Worm (Caenorhabditis elegans) whole organism, L4 larva: ENCODE data around the gene R12B2.3.

ENCODE experiments used
- D1046.2 ChIP-seq: fragments of 200-800 bp; sonication (Bioruptor generic); IDR thresholded peaks from 2 replicates; pipeline ENCODE4 v1.3.6; 2022; ENCODE audit warnings: missing genetic modification characterization, missing compliant biosample characterization
- F10B5.3 ChIP-seq: sonication (generic microtip); optimal IDR thresholded peaks from 2 replicates; lab custom pipeline; 2016; ENCODE audit warnings: mild to moderate bottlenecking, missing genetic modification characterization, missing compliant biosample characterization
- F26F4.8 ChIP-seq: fragments of 200-800 bp; sonication (Bioruptor generic); conservative IDR thresholded peaks from 2 replicates; pipeline ENCODE4 v1.3.6; 2022; ENCODE audit warnings: missing genetic modification characterization, missing compliant biosample characterization
- F37D6.2 ChIP-seq: sonication (generic microtip); optimal IDR thresholded peaks from 2 replicates; lab custom pipeline; 2016; ENCODE audit warnings: mild to moderate bottlenecking, missing genetic modification characterization, missing compliant biosample characterization
- R02D3.7 ChIP-seq: fragments of 150-350 bp; sonication (generic microtip); optimal IDR thresholded peaks from 3 replicates; lab custom pipeline; 2014; ENCODE audit warnings: missing biosample characterization, missing genetic modification characterization
- T20F7.1 ChIP-seq: fragments of 200-800 bp; sonication (Bioruptor generic); optimal IDR thresholded peaks from 2 replicates; lab custom pipeline; 2018; ENCODE audit warnings: mild to moderate bottlenecking, missing genetic modification characterization, missing compliant biosample characterization
- T26A8.4 ChIP-seq: fragments of 200-800 bp; sonication (Bioruptor generic); IDR thresholded peaks from 2 replicates; pipeline ENCODE4 v1.3.6; 2022; ENCODE audit warnings: missing genetic modification characterization, missing compliant biosample characterization
- Y48G9A.11 ChIP-seq: fragments of 200-800 bp; sonication (Bioruptor generic); IDR thresholded peaks from 2 replicates; pipeline ENCODE4 v1.3.6; 2022; ENCODE audit warnings: missing genetic modification reagents, missing genetic modification characterization, missing compliant biosample characterization
- Y5F2A.4 ChIP-seq: fragments of 200-800 bp; sonication (Bioruptor generic); optimal IDR thresholded peaks from 2 replicates; lab custom pipeline; 2018; ENCODE audit warnings: mild to moderate bottlenecking, missing genetic modification characterization, missing compliant biosample characterization
- Y75B8A.6 ChIP-seq: fragments of 200-800 bp; sonication (Bioruptor generic); IDR thresholded peaks from 2 replicates; pipeline ENCODE4 v1.3.6; 2022; ENCODE audit warnings: missing genetic modification reagents, missing genetic modification characterization, missing compliant biosample characterization
- arid-1 ChIP-seq: fragments of 200-800 bp; sonication (Bioruptor generic); conservative IDR thresholded peaks from 2 replicates; pipeline ENCODE4 v1.3.6; 2022; ENCODE audit warnings: missing genetic modification reagents, missing genetic modification characterization, missing compliant biosample characterization
- attf-4 ChIP-seq: sonication (generic microtip); optimal IDR thresholded peaks from 3 replicates; lab custom pipeline; 2017; ENCODE audit warnings: missing biosample characterization, missing genetic modification characterization
- ceh-32 ChIP-seq: sonication (generic microtip); optimal IDR thresholded peaks from 2 replicates; lab custom pipeline; 2016; ENCODE audit warnings: mild to moderate bottlenecking, missing genetic modification characterization, missing compliant biosample characterization; ENCODE audit not compliant: poor library complexity
- ceh-82 ChIP-seq: sonication (generic microtip); optimal IDR thresholded peaks from 2 replicates; lab custom pipeline; 2017; ENCODE audit warnings: missing biosample characterization, missing genetic modification characterization
- ctbp-1 ChIP-seq: fragments of 200-800 bp; sonication (Bioruptor generic); IDR thresholded peaks from 2 replicates; pipeline ENCODE4 v1.3.6; 2022; ENCODE audit warnings: missing genetic modification reagents, missing genetic modification characterization, missing compliant biosample characterization
- dmd-6 ChIP-seq: fragments of 200-800 bp; sonication (Bioruptor generic); IDR thresholded peaks from 2 replicates; pipeline ENCODE4 v1.3.6; 2022; ENCODE audit warnings: missing genetic modification reagents, missing genetic modification characterization, missing compliant biosample characterization
- dmd-8 ChIP-seq: fragments of 200-800 bp; sonication (Bioruptor generic); IDR thresholded peaks from 2 replicates; pipeline ENCODE4 v1.3.6; 2022; ENCODE audit warnings: missing genetic modification characterization, missing compliant biosample characterization
- dmd-9 ChIP-seq: fragments of 200-800 bp; sonication (Bioruptor generic); IDR thresholded peaks from 2 replicates; pipeline ENCODE4 v1.3.6; 2022; ENCODE audit warnings: missing genetic modification reagents, missing genetic modification characterization, missing compliant biosample characterization
- dpl-1 ChIP-seq: fragments of 150-350 bp; optimal IDR thresholded peaks from 2 replicates; lab custom pipeline; 2014; ENCODE audit warnings: missing biosample characterization, missing genetic modification reagents, missing genetic modification characterization
- duxl-1 ChIP-seq: sonication (generic microtip); optimal IDR thresholded peaks from 2 replicates; lab custom pipeline; 2016; ENCODE audit warnings: mild to moderate bottlenecking, missing genetic modification characterization, moderate library complexity, missing compliant biosample characterization; ENCODE audit not compliant: poor library complexity
- dve-1 ChIP-seq: sonication (generic microtip); optimal IDR thresholded peaks from 2 replicates; lab custom pipeline; 2017; ENCODE audit warnings: antibody characterized with exemption, mild to moderate bottlenecking, missing genetic modification characterization, missing compliant biosample characterization; ENCODE audit not compliant: insufficient read depth
- egl-27 ChIP-seq: sonication (generic microtip); optimal IDR thresholded peaks from 3 replicates; lab custom pipeline; 2017; ENCODE audit warnings: missing biosample characterization, missing genetic modification reagents, missing genetic modification characterization
- egl-43 ChIP-seq: fragments of 200-800 bp; sonication (Bioruptor generic); IDR thresholded peaks from 2 replicates; pipeline ENCODE4 v1.3.6; 2022; ENCODE audit warnings: missing genetic modification reagents, missing genetic modification characterization, missing compliant biosample characterization
- fkh-10 ChIP-seq: fragments of 150-350 bp; optimal IDR thresholded peaks from 2 replicates; lab custom pipeline; 2014; ENCODE audit warnings: missing biosample characterization, missing genetic modification reagents, missing genetic modification characterization
- fos-1 ChIP-seq: fragments of 150-350 bp; optimal IDR thresholded peaks from 2 replicates; lab custom pipeline; 2014; ENCODE audit warnings: missing biosample characterization, missing genetic modification characterization
- gei-8 ChIP-seq: fragments of 200-800 bp; sonication (Bioruptor generic); optimal IDR thresholded peaks from 2 replicates; lab custom pipeline; 2018; ENCODE audit warnings: mild to moderate bottlenecking, missing genetic modification characterization, missing compliant biosample characterization
- hlh-30 ChIP-seq: sonication (generic microtip); optimal IDR thresholded peaks from 2 replicates; lab custom pipeline; 2017; ENCODE audit warnings: antibody characterized with exemption, mild to moderate bottlenecking, missing genetic modification characterization, missing compliant biosample characterization; ENCODE audit not compliant: insufficient read depth
- jun-1 ChIP-seq: fragments of 150-350 bp; optimal IDR thresholded peaks from 2 replicates; lab custom pipeline; 2014; ENCODE audit warnings: missing biosample characterization, missing genetic modification reagents, missing genetic modification characterization
- lim-7 ChIP-seq: fragments of 200-800 bp; sonication (Bioruptor generic); IDR thresholded peaks from 2 replicates; pipeline ENCODE4 v1.3.6; 2022; ENCODE audit warnings: missing genetic modification characterization, missing compliant biosample characterization
- lin-1 ChIP-seq: fragments of 200-800 bp; sonication (Bioruptor generic); IDR thresholded peaks from 2 replicates; pipeline ENCODE4 v1.3.6; 2022; ENCODE audit warnings: missing genetic modification reagents, missing genetic modification characterization, missing compliant biosample characterization
- lin-13 ChIP-seq: fragments of 150-350 bp; optimal IDR thresholded peaks from 2 replicates; lab custom pipeline; 2014; ENCODE audit warnings: missing biosample characterization, missing genetic modification reagents, missing genetic modification characterization
- lin-15B ChIP-seq: fragments of 150-350 bp; sonication (generic microtip); optimal IDR thresholded peaks from 3 replicates; lab custom pipeline; 2014; ENCODE audit warnings: missing biosample characterization, missing genetic modification characterization
- lir-3 ChIP-seq: sonication (generic microtip); optimal IDR thresholded peaks from 2 replicates; lab custom pipeline; 2016; ENCODE audit warnings: mild to moderate bottlenecking, missing genetic modification characterization, missing compliant biosample characterization
- madf-5 ChIP-seq, 2 experiments: fragments of 200-800 bp; sonication (Bioruptor generic); IDR thresholded peaks; 2 replicates each; pipeline ENCODE4 v1.3.6; 2022; ENCODE audit warnings: missing compliant biosample characterization in 2 of 2, missing genetic modification characterization in 2 of 2
- madf-9 ChIP-seq: fragments of 200-800 bp; sonication (Bioruptor generic); conservative IDR thresholded peaks from 2 replicates; pipeline ENCODE4 v1.3.6; 2022; ENCODE audit warnings: missing genetic modification reagents, missing genetic modification characterization, missing compliant biosample characterization
- nhr-10 ChIP-seq: fragments of 150-350 bp; optimal IDR thresholded peaks from 2 replicates; lab custom pipeline; 2014; ENCODE audit warnings: missing biosample characterization, missing genetic modification characterization
- nhr-102 ChIP-seq: sonication (generic microtip); optimal IDR thresholded peaks from 2 replicates; lab custom pipeline; 2016; ENCODE audit warnings: mild to moderate bottlenecking, missing genetic modification characterization, moderate library complexity, missing compliant biosample characterization
- nhr-237 ChIP-seq: sonication (generic microtip); optimal IDR thresholded peaks from 2 replicates; lab custom pipeline; 2017; ENCODE audit warnings: missing biosample characterization, missing genetic modification characterization
- nhr-28 ChIP-seq: fragments of 150-350 bp; optimal IDR thresholded peaks from 2 replicates; lab custom pipeline; 2014; ENCODE audit warnings: missing biosample characterization, missing genetic modification characterization
- nhr-48 ChIP-seq: sonication (generic microtip); optimal IDR thresholded peaks from 2 replicates; lab custom pipeline; 2016; ENCODE audit warnings: mild to moderate bottlenecking, missing genetic modification characterization, missing compliant biosample characterization
- nhr-76 ChIP-seq: fragments of 150-350 bp; optimal IDR thresholded peaks from 2 replicates; lab custom pipeline; 2014; ENCODE audit warnings: missing biosample characterization, missing genetic modification characterization
- php-3 ChIP-seq: fragments of 200-800 bp; sonication (Bioruptor generic); IDR thresholded peaks from 2 replicates; pipeline ENCODE4 v1.3.6; 2022; ENCODE audit warnings: missing genetic modification reagents, missing genetic modification characterization, missing compliant biosample characterization
- snpc-1.2 ChIP-seq: fragments of 200-800 bp; sonication (Bioruptor generic); IDR thresholded peaks from 2 replicates; pipeline ENCODE4 v1.3.6; 2022; ENCODE audit warnings: missing genetic modification reagents, missing genetic modification characterization, missing compliant biosample characterization
- spr-1 ChIP-seq: sonication (generic microtip); optimal IDR thresholded peaks from 2 replicates; lab custom pipeline; 2016; ENCODE audit warnings: mild to moderate bottlenecking, missing genetic modification characterization, missing compliant biosample characterization
- spr-3 ChIP-seq: fragments of 200-800 bp; sonication (Bioruptor generic); optimal IDR thresholded peaks from 2 replicates; lab custom pipeline; 2018; ENCODE audit warnings: mild to moderate bottlenecking, missing genetic modification characterization, missing compliant biosample characterization
- unc-130 ChIP-seq: sonication (generic microtip); optimal IDR thresholded peaks from 2 replicates; lab custom pipeline; 2016; ENCODE audit warnings: missing genetic modification reagents, missing genetic modification characterization, missing compliant biosample characterization
- vab-7 ChIP-seq: fragments of 200-800 bp; sonication (Bioruptor generic); IDR thresholded peaks from 2 replicates; pipeline ENCODE4 v1.3.6; 2022; ENCODE audit warnings: missing genetic modification reagents, missing genetic modification characterization, missing compliant biosample characterization

Gene R12B2.3

DNA sequence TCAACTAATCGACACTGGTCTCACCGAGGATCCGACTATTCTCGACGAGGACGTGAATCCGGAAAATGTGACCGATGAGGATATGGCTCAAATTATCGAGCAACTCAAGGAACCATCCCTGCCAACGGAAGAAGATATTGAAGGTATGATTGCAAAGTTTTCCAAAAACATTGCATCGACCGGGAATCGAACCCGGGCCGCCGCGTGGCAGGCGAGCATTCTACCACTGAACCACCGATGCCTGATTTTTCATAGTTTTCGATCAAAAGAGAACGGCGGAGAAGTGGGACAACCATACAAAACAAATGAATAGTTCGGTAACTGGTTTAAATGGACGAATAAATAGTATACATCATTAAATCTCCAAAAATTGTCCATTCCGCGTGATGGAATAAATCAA lies 43.5 kb upstream of the R12B2.3 start (continued):
- TF ChIP-seq D1046.2: 0 out of 2 replicates have a peak, but pooled peaks have one; percentile 70
- peak; percentile 62 for TF ChIP-seq vab-7
- TF ChIP-seq lin-13: no peak
- TF ChIP-seq arid-1: peak; percentile 10; the same call in 1 of the 2 replicates
- TF ChIP-seq spr-1 (tag; lab: Kevin White, UChicago): peak; percentile 11
- no peak for TF ChIP-seq spr-3
- no peak for TF ChIP-seq nhr-28 (tag; lab: Kevin White, UChicago)
- TF ChIP-seq egl-43 (GFP tag; lab: Robert Waterston, UW): peak; percentile 88
- TF ChIP-seq hlh-30 (tag; lab: Kevin White, UChicago): peak; percentile 47
- TF ChIP-seq dpl-1 (GFP tag; lab: Kevin White, UChicago): no peak

DNA sequence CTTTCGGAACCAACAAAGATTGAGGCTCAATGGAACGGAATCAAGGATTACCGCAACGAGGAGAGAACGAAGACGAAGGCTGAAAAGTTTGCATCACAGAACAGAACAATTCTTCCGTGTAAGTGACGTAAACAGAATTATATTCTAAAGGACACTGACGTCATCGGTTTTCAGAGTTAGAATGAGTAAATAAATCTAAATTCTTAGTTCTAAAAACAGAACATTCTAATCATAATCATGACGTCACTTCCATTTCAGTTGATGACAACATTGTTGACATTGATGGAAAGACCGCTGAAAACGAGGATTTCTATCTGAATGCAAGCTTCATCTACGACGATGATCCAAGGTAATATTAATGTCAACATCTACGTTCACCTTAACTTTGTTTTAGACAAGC lies 41.4 kb upstream of the R12B2.3 start:
- TF ChIP-seq jun-1 (tag; lab: Kevin White, UChicago) (no peak), lin-15B (no peak), fos-1 (tag; lab: Kevin White, UChicago) (no peak), F37D6.2 (no peak), duxl-1 (tag; lab: Kevin White, UChicago) (no peak), fkh-10 (GFP tag; lab: Kevin White, UChicago) (no peak), ceh-82 (no peak), R02D3.7 (tag; lab: Kevin White, UChicago) (no peak), Y75B8A.6 (GFP tag; lab: Robert Waterston, UW) (no peak), gei-8 (GFP tag; lab: Kevin White, UChicago) (no peak), madf-5 (GFP tag; IDR thresholded peaks at IDR 0.05; lab: Robert Waterston, UW) (no peak)

DNA sequence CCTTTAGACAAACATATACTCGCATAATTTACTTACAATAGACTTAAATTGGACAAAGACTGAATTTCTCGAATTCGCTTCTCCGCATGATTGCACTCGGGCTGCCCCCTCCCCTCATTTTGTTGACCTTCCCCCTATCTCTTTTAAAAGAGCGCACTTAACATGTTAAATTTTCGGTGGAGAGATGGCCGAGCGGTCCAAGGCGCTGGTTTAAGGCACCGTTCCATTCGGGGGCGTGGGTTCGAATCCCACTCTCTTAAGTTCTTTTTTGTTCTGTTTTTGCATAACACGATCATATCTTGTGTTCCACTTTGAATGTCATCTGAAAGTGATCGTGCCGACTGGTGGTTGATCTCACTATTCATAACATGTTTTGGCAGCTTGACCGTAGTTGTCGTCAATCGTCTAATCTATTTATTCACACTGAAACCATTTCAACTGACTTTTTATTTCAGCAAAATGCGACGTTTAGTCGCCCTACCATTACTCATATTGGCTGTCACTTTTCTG lies 35.6 kb upstream of the R12B2.3 start, which contains the start of gene cutl-23:
Gene cutl-23 (plus strand): TSS at position 460 of the 510 bp plus-strand sequence.
- TF ChIP-seq madf-9 (peak; percentile 68), egl-27 (tag; lab: Kevin White, UChicago) (no peak), dmd-8 (GFP tag; lab: Robert Waterston, UW) (peak; percentile 81), nhr-10 (tag; lab: Kevin White, UChicago) (no peak), Y48G9A.11 (peak; percentile 77), dmd-6 (peak; percentile 24; the same call in 1 of the 2 replicates), snpc-1.2 (GFP tag; lab: Robert Waterston, UW) (peak; percentile 65), dve-1 (tag; lab: Kevin White, UChicago) (no peak), gei-8 (GFP tag; lab: Kevin White, UChicago) (no peak), dmd-9 (GFP tag; lab: Robert Waterston, UW) (0 out of 2 replicates have a peak, but pooled peaks have one; percentile 41), ctbp-1 (GFP tag; lab: Robert Waterston, UW) (peak; percentile 72), T20F7.1 (GFP tag; lab: Kevin White, UChicago) (no peak), fkh-10 (GFP tag; lab: Kevin White, UChicago) (no peak), D1046.2 (peak; percentile 71; the same call in 1 of the 2 replicates), fos-1 (tag; lab: Kevin White, UChicago) (no peak), lin-1 (GFP tag; lab: Robert Waterston, UW) (0 out of 2 replicates have a peak, but pooled peaks have one; percentile 29), lir-3 (tag; lab: Kevin White, UChicago) (peak; percentile 69), unc-130 (GFP tag; lab: Kevin White, UChicago) (peak; percentile 51), F10B5.3 (tag; lab: Kevin White, UChicago) (no peak), R02D3.7 (tag; lab: Kevin White, UChicago) (no peak), T26A8.4 (GFP tag; lab: Robert Waterston, UW) (peak; percentile 60; the same call in 1 of the 2 replicates), duxl-1 (tag; lab: Kevin White, UChicago) (no peak), dpl-1 (GFP tag; lab: Kevin White, UChicago) (no peak), Y5F2A.4 (peak; percentile 35), ceh-32 (tag; lab: Kevin White, UChicago) (no peak), nhr-76 (tag; lab: Kevin White, UChicago) (no peak), nhr-102 (no peak), lim-7 (peak; percentile 86), nhr-48 (tag; lab: Kevin White, UChicago) (no peak), F26F4.8 (GFP tag; lab: Robert Waterston, UW) (peak; percentile 80; the same call in 1 of the 2 replicates), nhr-237 (tag; lab: Kevin White, UChicago) (no peak), lin-15B (no peak), php-3 (GFP tag; lab: Robert Waterston, UW) (no peak), attf-4 (tag; lab: Kevin White, UChicago) (no peak)
